Worm (Caenorhabditis elegans) whole organism, mixed stage, embryonic: ENCODE results near the gene sto-2.

Experiments
- bed-3 ChIP-seq: fragments of 200-800 bp; sonication (Bioruptor generic); optimal IDR thresholded peaks from 3 replicates; lab custom pipeline; 2018; ENCODE audit warnings: mild to moderate bottlenecking, missing genetic modification characterization, moderate library complexity, missing compliant biosample characterization
- blmp-1 ChIP-seq: fragments of 150-350 bp; optimal IDR thresholded peaks from 2 replicates; lab custom pipeline; 2014; ENCODE audit warnings: missing biosample characterization, missing genetic modification characterization
- elt-1 ChIP-seq: sonication (generic microtip); optimal IDR thresholded peaks from 2 replicates; lab custom pipeline; 2017; ENCODE audit warnings: missing genetic modification characterization, mild to moderate bottlenecking, missing compliant biosample characterization, antibody characterized with exemption, moderate library complexity, borderline replicate concordance; ENCODE audit not compliant: insufficient read depth
- elt-3 ChIP-seq: fragments of 150-350 bp; optimal IDR thresholded peaks from 2 replicates; lab custom pipeline; 2014; ENCODE audit warnings: missing biosample characterization, missing genetic modification characterization
- mls-2 ChIP-seq: sonication (generic microtip); optimal IDR thresholded peaks from 2 replicates; lab custom pipeline; 2016; ENCODE audit warnings: mild to moderate bottlenecking, missing genetic modification characterization, moderate library complexity, missing compliant biosample characterization
- nhr-237 ChIP-seq: fragments of 150-350 bp; optimal IDR thresholded peaks from 2 replicates; lab custom pipeline; 2014; ENCODE audit warnings: missing biosample characterization, missing genetic modification characterization
- pha-4 ChIP-seq: fragments of 150-350 bp; optimal IDR thresholded peaks from 2 replicates; lab custom pipeline; 2018; ENCODE audit warnings: missing biosample characterization, missing genetic modification reagents, missing genetic modification characterization

ce11 chrX:5323287-5323686 is at the start of gene sto-2:
- TF ChIP-seq bed-3 (GFP tag; lab: Kevin White, UChicago) (no peak), nhr-237 (tag; lab: Kevin White, UChicago) (no peak), mls-2 (no peak), elt-1 (tag; lab: Kevin White, UChicago) (no peak), elt-3 (no peak), pha-4 (tag; lab: Kevin White, UChicago) (no peak), blmp-1 (no peak)
